Fruit fly (Drosophila melanogaster): ENCODE results near the gene escl.

escl gene

dm6 chr2L:11989210-11989609, 1.5 kb upstream of the escl start:
- no peak for TF ChIP-seq Ets65A (GFP tag)
- TF ChIP-seq CG13296 (GFP tag; optimal IDR thresholded peaks at IDR 0.05), result no peak
- no peak for TF ChIP-seq eve (GFP tag; optimal IDR thresholded peaks at IDR 0.05)
- no peak for TF ChIP-seq CG12744 (GFP tag; optimal IDR thresholded peaks at IDR 0.05)
- no peak for TF ChIP-seq jigr1 (GFP tag; IDR thresholded peaks at IDR 0.05)
- TF ChIP-seq gt (GFP tag; IDR thresholded peaks at IDR 0.05), result no peak
- no peak for TF ChIP-seq CG9727 (GFP tag; optimal IDR thresholded peaks at IDR 0.05)
- no peak for TF ChIP-seq HLH54F (GFP tag; optimal IDR thresholded peaks at IDR 0.05)
- TF ChIP-seq CG4854 (GFP tag; optimal IDR thresholded peaks at IDR 0.05), result no peak
- no peak for TF ChIP-seq repo (GFP tag; optimal IDR thresholded peaks at IDR 0.05)

dm6 chr2L:11989729-11990128, 998 bp upstream of the escl start, which contains the start of the genes zuc and dgt2:
zuc (minus strand) TSS chr2L:11989882.
dgt2 (plus strand) TSS chr2L:11989936.
- TF ChIP-seq trem (tag; optimal IDR thresholded peaks at IDR 0.05), result peak; percentile 64
- TF ChIP-seq knrl (GFP tag; IDR thresholded peaks at IDR 0.05; ENCODE audit: partially characterized antibody), result 0 out of 3 replicates have a peak, but pooled peaks have one; percentile 9
- TF ChIP-seq CG4404 (GFP tag; IDR thresholded peaks at IDR 0.05), result no peak
- TF ChIP-seq CG8924 (tag; optimal IDR thresholded peaks at IDR 0.05), result peak; percentile 10
- TF ChIP-seq Abd-B (GFP tag; optimal IDR thresholded peaks at IDR 0.05), result peak; percentile 16
- TF ChIP-seq fd3F (GFP tag; optimal IDR thresholded peaks at IDR 0.05), result no peak
- TF ChIP-seq HmgZ (tag; optimal IDR thresholded peaks at IDR 0.05), result peak; percentile 28
- TF ChIP-seq nmo (GFP tag; optimal IDR thresholded peaks at IDR 0.05), result peak; percentile 6
- TF ChIP-seq row (GFP tag; IDR thresholded peaks at IDR 0.05), result peak; percentile 27; the same call in 1 of the 3 replicates
- peak; percentile 25 for TF ChIP-seq Scr (GFP tag; IDR thresholded peaks at IDR 0.05; ENCODE audit: partially characterized antibody)
- TF ChIP-seq CG13296 (GFP tag; optimal IDR thresholded peaks at IDR 0.05), result no peak
- no peak for TF ChIP-seq jumu (GFP tag; optimal IDR thresholded peaks at IDR 0.05)
- TF ChIP-seq zen (tag; optimal IDR thresholded peaks at IDR 0.05), result peak; percentile 7
- 0 out of 2 replicates have a peak, but pooled peaks have one; percentile 13 for TF ChIP-seq ato (GFP tag; IDR thresholded peaks at IDR 0.05; ENCODE audit: partially characterized antibody)
- TF ChIP-seq gfzf (GFP tag; optimal IDR thresholded peaks at IDR 0.05), result peak; percentile 67
- no peak for TF ChIP-seq dmrt99B (tag; optimal IDR thresholded peaks at IDR 0.05)
- TF ChIP-seq CG13287 (GFP tag; IDR thresholded peaks at IDR 0.05; ENCODE audit: partially characterized antibody), result peak; percentile 58
- TF ChIP-seq ewg (GFP tag; optimal IDR thresholded peaks at IDR 0.05), result peak; percentile 75
- no peak for TF ChIP-seq CG15073 (GFP tag; optimal IDR thresholded peaks at IDR 0.05)
- no peak for TF ChIP-seq Ssrp (tag; optimal IDR thresholded peaks at IDR 0.05)
- no peak for TF ChIP-seq CG6765 (GFP tag; optimal IDR thresholded peaks at IDR 0.05)
- TF ChIP-seq CG11504 (tag; optimal IDR thresholded peaks at IDR 0.05), result no peak
- TF ChIP-seq CG16813 (GFP tag; IDR thresholded peaks at IDR 0.05; ENCODE audit: partially characterized antibody), result peak; percentile 31; the same call in 1 of the 3 replicates
- 0 out of 3 replicates have a peak, but pooled peaks have one; percentile 29 for TF ChIP-seq vnd (GFP tag; IDR thresholded peaks at IDR 0.05; ENCODE audit: partially characterized antibody)
- TF ChIP-seq Sin3A (optimal IDR thresholded peaks at IDR 0.05), result peak; percentile 14
- peak; percentile 86 for TF ChIP-seq stwl (tag; optimal IDR thresholded peaks at IDR 0.05)
- peak; percentile 71 for TF ChIP-seq CG9797 (GFP tag; optimal IDR thresholded peaks at IDR 0.05)
- TF ChIP-seq CG3847 (GFP tag; IDR thresholded peaks at IDR 0.05), result peak; percentile 36; the same call in 1 of the 2 replicates
- no peak for TF ChIP-seq Ptx1 (GFP tag; IDR thresholded peaks at IDR 0.05)
- TF ChIP-seq CG34376 (GFP tag; optimal IDR thresholded peaks at IDR 0.05), result peak; percentile 15
- TF ChIP-seq ranshi (GFP tag; IDR thresholded peaks at IDR 0.05), result peak; percentile 91
- TF ChIP-seq CG11456 (GFP tag; IDR thresholded peaks at IDR 0.05), result no peak
- peak; percentile 52; the same call in 1 of the 3 replicates for TF ChIP-seq CG6791 (GFP tag; IDR thresholded peaks at IDR 0.05; ENCODE audit: partially characterized antibody)
- TF ChIP-seq crp (GFP tag; optimal IDR thresholded peaks at IDR 0.05), result no peak
- TF ChIP-seq phol (tag; optimal IDR thresholded peaks at IDR 0.05), result peak; percentile 32
- TF ChIP-seq BEAF-32 (GFP tag; optimal IDR thresholded peaks at IDR 0.05), result peak; percentile 39
- TF ChIP-seq pzg (GFP tag; optimal IDR thresholded peaks at IDR 0.05), result peak; percentile 71
- TF ChIP-seq Myb (GFP tag; optimal IDR thresholded peaks at IDR 0.05), result peak; percentile 11
- peak; percentile 11 for TF ChIP-seq CG17829 (tag; optimal IDR thresholded peaks at IDR 0.05)

All from whole organism, embryonic.